Worm (Caenorhabditis elegans): ENCODE data around the gene grl-21.

grl-21 gene

DNA sequence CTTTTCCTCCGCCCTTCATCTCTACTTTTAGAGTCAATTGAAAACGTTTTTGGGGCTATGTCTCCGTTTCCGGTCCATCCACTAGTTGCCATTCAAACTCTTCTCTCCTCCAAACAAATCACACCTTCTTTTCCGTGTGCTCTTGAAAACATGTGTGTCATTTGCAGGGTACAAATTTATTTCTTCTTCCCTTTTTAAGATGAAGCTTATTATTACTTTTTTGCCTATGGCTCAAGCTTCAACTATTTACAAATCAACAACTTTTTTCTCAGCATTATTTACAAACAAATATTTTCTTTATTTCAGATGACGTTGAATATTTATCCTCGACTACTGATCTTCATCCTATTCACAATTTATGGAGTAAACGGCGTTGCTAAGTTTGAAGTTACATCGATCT, 7.2 kb downstream of the grl-21 start, which contains the start of gene T25B9.3:
T25B9.3 (plus strand) TSS at position 301 of the 400 bp plus-strand sequence.
- TF ChIP-seq nhr-237 (tag; optimal IDR thresholded peaks at IDR 0.05) (no peak), ceh-44 (GFP tag; IDR thresholded peaks at IDR 0.05) (no peak), set-16 (GFP tag; IDR thresholded peaks at IDR 0.05) (no peak), nhr-102 (tag; optimal IDR thresholded peaks at IDR 0.05) (no peak), fos-1 (tag; optimal IDR thresholded peaks at IDR 0.05) (no peak), mdt-29 (GFP tag; IDR thresholded peaks at IDR 0.05) (no peak), tra-1 (GFP tag; IDR thresholded peaks at IDR 0.05) (no peak), vab-7 (GFP tag; IDR thresholded peaks at IDR 0.05) (no peak), daf-8 (GFP tag; IDR thresholded peaks at IDR 0.05) (no peak), gei-8 (GFP tag; optimal IDR thresholded peaks at IDR 0.05) (no peak), zip-11 (GFP tag; IDR thresholded peaks at IDR 0.05) (no peak), lin-13 (GFP tag; optimal IDR thresholded peaks at IDR 0.05) (no peak), ztf-7 (tag; optimal IDR thresholded peaks at IDR 0.05) (no peak), fkh-10 (GFP tag; optimal IDR thresholded peaks at IDR 0.05) (no peak), saeg-2 (GFP tag; IDR thresholded peaks at IDR 0.05) (no peak), lsy-2 (tag; optimal IDR thresholded peaks at IDR 0.05) (no peak)

ce11 chrIV:10745332-10745731, 8.1 kb downstream of the grl-21 start:
- TF ChIP-seq nhr-25 (tag; optimal IDR thresholded peaks at IDR 0.05; ENCODE audit: borderline replicate concordance, insufficient read depth) (no peak), R02D3.7 (tag; optimal IDR thresholded peaks at IDR 0.05) (no peak), nhr-28 (tag; optimal IDR thresholded peaks at IDR 0.05) (no peak), nhr-77 (tag; optimal IDR thresholded peaks at IDR 0.05) (no peak), unc-62 (GFP tag; optimal IDR thresholded peaks at IDR 0.05 in 1 of 2) (no peak), unc-62 (tag; optimal IDR thresholded peaks at IDR 0.05) (no peak), zip-2 (tag; optimal IDR thresholded peaks at IDR 0.05) (no peak), pha-4 (GFP tag; IDR thresholded peaks at IDR 0.05) (no peak), pha-4 (tag; optimal IDR thresholded peaks at IDR 0.05) (no peak), ceh-82 (tag; optimal IDR thresholded peaks at IDR 0.05) (no peak), nhr-10 (tag; optimal IDR thresholded peaks at IDR 0.05) (no peak), mep-1 (tag; optimal IDR thresholded peaks at IDR 0.05) (no peak), ztf-7 (tag; optimal IDR thresholded peaks at IDR 0.05) (no peak)

DNA sequence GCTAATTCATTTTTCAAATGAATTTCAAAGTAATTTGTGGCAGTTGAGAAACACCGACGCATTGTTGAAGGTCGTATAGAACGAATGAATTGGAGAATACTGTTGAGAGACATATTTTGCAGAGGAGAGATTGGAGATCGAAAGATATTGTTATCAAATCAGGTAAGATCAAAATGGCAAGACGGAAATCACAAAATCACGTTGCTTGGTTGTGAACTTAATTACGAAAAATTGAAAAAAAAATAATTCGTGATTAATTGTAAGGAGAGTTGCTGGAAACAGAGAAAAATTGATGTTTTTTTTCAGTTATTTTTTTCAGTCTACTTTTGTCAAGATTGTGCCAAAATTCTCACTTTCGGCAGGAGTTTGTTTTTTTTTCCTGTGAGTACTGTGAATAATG, 12.8 kb downstream of the grl-21 start, which contains the start of gene T25B9.1:
T25B9.1 (minus strand) TSS at position 101 of the 400 bp plus-strand sequence.
- TF ChIP-seq ceh-82 (tag; optimal IDR thresholded peaks at IDR 0.05): no peak
- no peak for TF ChIP-seq aha-1 (tag)
- TF ChIP-seq nhr-11 (tag; optimal IDR thresholded peaks at IDR 0.05): no peak
- no peak for TF ChIP-seq nhr-41 (GFP tag; IDR thresholded peaks at IDR 0.05)
- no peak for TF ChIP-seq Y5F2A.4 (GFP tag; optimal IDR thresholded peaks at IDR 0.05)
- no peak for TF ChIP-seq zip-11 (GFP tag; IDR thresholded peaks at IDR 0.05)
- no peak for TF ChIP-seq lim-7 (GFP tag; IDR thresholded peaks at IDR 0.05)
- TF ChIP-seq unc-62 (GFP tag; optimal IDR thresholded peaks at IDR 0.05 in 1 of 2): no peak
- no peak for TF ChIP-seq unc-62 (tag; optimal IDR thresholded peaks at IDR 0.05)
- TF ChIP-seq madf-9 (GFP tag; conservative IDR thresholded peaks at IDR 0.05): no peak
- no peak for TF ChIP-seq zip-2 (tag; optimal IDR thresholded peaks at IDR 0.05)
- no peak for TF ChIP-seq saeg-2 (GFP tag; IDR thresholded peaks at IDR 0.05)
- no peak for TF ChIP-seq zfp-2 (tag; optimal IDR thresholded peaks at IDR 0.05)
- no peak for TF ChIP-seq D1046.2 (GFP tag; IDR thresholded peaks at IDR 0.05)
- no peak for TF ChIP-seq nhr-28 (tag; optimal IDR thresholded peaks at IDR 0.05)
- no peak for TF ChIP-seq nhr-10 (tag; optimal IDR thresholded peaks at IDR 0.05)
- no peak for TF ChIP-seq ceh-44 (GFP tag; IDR thresholded peaks at IDR 0.05)
- TF ChIP-seq F10B5.3 (tag; optimal IDR thresholded peaks at IDR 0.05): no peak
- no peak for TF ChIP-seq rbr-2 (tag; optimal IDR thresholded peaks at IDR 0.05)
- TF ChIP-seq cey-2 (tag; optimal IDR thresholded peaks at IDR 0.05; ENCODE audit: borderline replicate concordance, insufficient read depth): no peak
